Worm (Caenorhabditis elegans) whole organism, young adult: ENCODE results near the gene T11B7.1.

Source experiments
- B0035.1 ChIP-seq: sonication (generic microtip); optimal IDR thresholded peaks from 2 replicates; lab custom pipeline; 2016; ENCODE audit warnings: missing genetic modification characterization, mild to moderate bottlenecking, missing compliant biosample characterization, missing genotype, missing genetic modification reagents
- F22D6.2 ChIP-seq: sonication (generic microtip); optimal IDR thresholded peaks from 2 replicates; lab custom pipeline; 2016; ENCODE audit warnings: mild to moderate bottlenecking, missing genetic modification characterization, missing compliant biosample characterization
- F23B12.7 ChIP-seq: sonication (generic microtip); optimal IDR thresholded peaks from 2 replicates; lab custom pipeline; 2017; ENCODE audit warnings: missing genetic modification characterization, mild to moderate bottlenecking, missing compliant biosample characterization, antibody characterized with exemption, moderate library complexity; ENCODE audit not compliant: insufficient read depth
- F33H1.4 ChIP-seq: fragments of 200-800 bp; sonication (Bioruptor generic); IDR thresholded peaks from 2 replicates; pipeline ENCODE4 v1.3.6; 2022; ENCODE audit warnings: missing genetic modification reagents, missing genetic modification characterization, missing compliant biosample characterization
- F57A8.1 ChIP-seq: fragments of 200-800 bp; sonication (Bioruptor generic); optimal IDR thresholded peaks from 2 replicates; lab custom pipeline; 2018; ENCODE audit warnings: mild to moderate bottlenecking, missing genetic modification characterization, moderate library complexity, missing compliant biosample characterization
- T07F8.4 ChIP-seq: sonication (generic microtip); optimal IDR thresholded peaks from 2 replicates; lab custom pipeline; 2016; ENCODE audit warnings: mild to moderate bottlenecking, missing genetic modification characterization, moderate library complexity, missing compliant biosample characterization
- T26A5.8 ChIP-seq: sonication (generic microtip); optimal IDR thresholded peaks from 2 replicates; lab custom pipeline; 2016; ENCODE audit warnings: missing genetic modification characterization, missing compliant biosample characterization
- Y53G8AR.9 ChIP-seq: fragments of 200-800 bp; sonication (Bioruptor generic); conservative IDR thresholded peaks from 2 replicates; pipeline ENCODE4 v1.3.6; 2022; ENCODE audit warnings: missing genetic modification reagents, missing genetic modification characterization, missing compliant biosample characterization
- Y56A3A.18 ChIP-seq: fragments of 200-800 bp; sonication (Bioruptor generic); IDR thresholded peaks from 2 replicates; pipeline ENCODE4 v1.3.6; 2022; ENCODE audit warnings: missing genetic modification reagents, missing genetic modification characterization, missing compliant biosample characterization
- ama-1 ChIP-seq, 3 experiments: fragments of 150-350 bp in 1 of 3; sonication (generic microtip) in 2 of 3; optimal IDR thresholded peaks; 2 replicates each; lab custom pipeline; 2014 to 2018; ENCODE audit warnings: missing biosample characterization in 2 of 3, missing genetic modification characterization in 2 of 3, missing genetic modification reagents in 2 of 3
- aptf-2 ChIP-seq: fragments of 200-800 bp; sonication (Bioruptor generic); conservative IDR thresholded peaks from 2 replicates; pipeline ENCODE4 v1.3.6; 2022; ENCODE audit warnings: missing genetic modification reagents, missing genetic modification characterization, missing compliant biosample characterization
- aptf-3 ChIP-seq: fragments of 200-800 bp; sonication (Bioruptor generic); IDR thresholded peaks from 2 replicates; pipeline ENCODE4 v1.3.6; 2022; ENCODE audit warnings: missing genetic modification characterization, missing compliant biosample characterization
- atf-7 ChIP-seq: sonication (generic microtip); optimal IDR thresholded peaks from 2 replicates; lab custom pipeline; 2017; ENCODE audit warnings: mild to moderate bottlenecking, missing genetic modification characterization, missing compliant biosample characterization
- attf-5 ChIP-seq: fragments of 200-800 bp; sonication (Bioruptor generic); optimal IDR thresholded peaks from 2 replicates; lab custom pipeline; 2018; ENCODE audit warnings: mild to moderate bottlenecking, missing genetic modification characterization, missing compliant biosample characterization
- bed-1 ChIP-seq: fragments of 200-800 bp; sonication (Bioruptor generic); IDR thresholded peaks from 2 replicates; pipeline ENCODE4 v1.3.6; 2022; ENCODE audit warnings: missing genetic modification reagents, missing genetic modification characterization, missing compliant biosample characterization
- cebp-2 ChIP-seq: fragments of 200-800 bp; sonication (Bioruptor generic); IDR thresholded peaks from 2 replicates; pipeline ENCODE4 v1.3.6; 2022; ENCODE audit warnings: missing genetic modification characterization, missing compliant biosample characterization
- ceh-100 ChIP-seq: fragments of 200-800 bp; sonication (Bioruptor generic); IDR thresholded peaks from 2 replicates; pipeline ENCODE4 v1.3.6; 2022; ENCODE audit warnings: missing genetic modification reagents, missing genetic modification characterization, missing compliant biosample characterization
- ceh-79 ChIP-seq: sonication (generic microtip); optimal IDR thresholded peaks from 2 replicates; lab custom pipeline; 2017; ENCODE audit warnings: mild to moderate bottlenecking, missing genetic modification characterization, missing compliant biosample characterization
- dox-1 ChIP-seq: fragments of 200-800 bp; sonication (Bioruptor generic); IDR thresholded peaks from 2 replicates; pipeline ENCODE4 v1.3.6; 2022; ENCODE audit warnings: missing genetic modification reagents, missing genetic modification characterization, missing compliant biosample characterization
- egrh-3 ChIP-seq: fragments of 200-800 bp; sonication (Bioruptor generic); IDR thresholded peaks from 2 replicates; pipeline ENCODE4 v1.3.6; 2022; ENCODE audit warnings: missing genetic modification reagents, missing genetic modification characterization, missing compliant biosample characterization
- fkh-3 ChIP-seq: sonication (generic microtip); optimal IDR thresholded peaks from 2 replicates; lab custom pipeline; 2016; ENCODE audit warnings: mild to moderate bottlenecking, missing genetic modification characterization, missing compliant biosample characterization
- hlh-12 ChIP-seq: sonication (generic microtip); optimal IDR thresholded peaks from 2 replicates; lab custom pipeline; 2016; ENCODE audit warnings: missing genetic modification characterization, missing compliant biosample characterization
- hrde-1 ChIP-seq: sonication (generic microtip); optimal IDR thresholded peaks from 2 replicates; lab custom pipeline; 2016; ENCODE audit warnings: missing genetic modification characterization, mild to moderate bottlenecking, missing compliant biosample characterization, moderate library complexity, missing genotype, missing genetic modification reagents, borderline replicate concordance
- let-526 ChIP-seq: fragments of 200-800 bp; sonication (Bioruptor generic); IDR thresholded peaks from 2 replicates; pipeline ENCODE4 v1.3.6; 2022; ENCODE audit warnings: missing genetic modification reagents, missing genetic modification characterization, missing compliant biosample characterization
- let-607 ChIP-seq, 2 experiments: fragments of 200-800 bp in 1 of 2; sonication (Bioruptor generic) in 1 of 2; sonication (generic microtip) in 1 of 2; optimal IDR thresholded peaks; 2 replicates each; lab custom pipeline; 2016 to 2018; ENCODE audit warnings: mild to moderate bottlenecking in 2 of 2, missing compliant biosample characterization in 2 of 2, missing genetic modification characterization in 2 of 2, moderate library complexity in 2 of 2, missing genotype in 1 of 2
- lsy-27 ChIP-seq: sonication (generic microtip); optimal IDR thresholded peaks from 2 replicates; lab custom pipeline; 2017; ENCODE audit warnings: missing genetic modification characterization, mild to moderate bottlenecking, missing compliant biosample characterization, antibody characterized with exemption, missing genotype, borderline replicate concordance; ENCODE audit not compliant: insufficient read depth
- madf-10 ChIP-seq: sonication (generic microtip); optimal IDR thresholded peaks from 2 replicates; lab custom pipeline; 2016; ENCODE audit warnings: mild to moderate bottlenecking, missing genetic modification characterization, missing compliant biosample characterization
- madf-8 ChIP-seq: fragments of 200-800 bp; sonication (Bioruptor generic); conservative IDR thresholded peaks from 2 replicates; pipeline ENCODE4 v1.3.6; 2022; ENCODE audit warnings: missing genetic modification reagents, missing genetic modification characterization, missing compliant biosample characterization
- mel-28 ChIP-seq: sonication (generic microtip); optimal IDR thresholded peaks from 2 replicates; lab custom pipeline; 2016; ENCODE audit warnings: borderline replicate concordance, mild to moderate bottlenecking, missing genetic modification characterization, missing compliant biosample characterization
- mxl-1 ChIP-seq: sonication (generic microtip); optimal IDR thresholded peaks from 2 replicates; lab custom pipeline; 2016; ENCODE audit warnings: missing genetic modification characterization, missing compliant biosample characterization
- nhr-27 ChIP-seq: fragments of 200-800 bp; sonication (Bioruptor generic); optimal IDR thresholded peaks from 2 replicates; lab custom pipeline; 2018; ENCODE audit warnings: mild to moderate bottlenecking, missing genetic modification characterization, moderate library complexity, missing compliant biosample characterization
- pha-4 ChIP-seq: fragments of 150-350 bp; sonication (generic microtip); optimal IDR thresholded peaks from 2 replicates; lab custom pipeline; 2014; ENCODE audit warnings: missing biosample characterization, missing genetic modification reagents, missing genetic modification characterization
- rec-8 ChIP-seq, 2 experiments: sonication (generic microtip); optimal IDR thresholded peaks; 2 replicates each; lab custom pipeline; 2016; ENCODE audit warnings: mild to moderate bottlenecking in 2 of 2, missing genetic modification characterization in 2 of 2, missing genetic modification reagents in 2 of 2, missing genotype in 2 of 2, missing biosample characterization in 1 of 2, missing compliant biosample characterization in 1 of 2, moderate library complexity in 1 of 2
- somi-1 ChIP-seq: fragments of 200-800 bp; sonication (Bioruptor generic); optimal IDR thresholded peaks from 2 replicates; lab custom pipeline; 2018; ENCODE audit warnings: mild to moderate bottlenecking, missing genetic modification characterization, missing compliant biosample characterization
- unc-130 ChIP-seq: sonication (generic microtip); optimal IDR thresholded peaks from 2 replicates; lab custom pipeline; 2016; ENCODE audit warnings: missing genetic modification reagents, missing genetic modification characterization, missing compliant biosample characterization
- unc-62 ChIP-seq: fragments of 150-350 bp; optimal IDR thresholded peaks from 2 replicates; lab custom pipeline; 2014; ENCODE audit warnings: missing biosample characterization, missing genetic modification reagents, missing genetic modification characterization
- zim-3 ChIP-seq: sonication (generic microtip); optimal IDR thresholded peaks from 2 replicates; lab custom pipeline; 2017; ENCODE audit warnings: mild to moderate bottlenecking, missing genetic modification characterization, moderate library complexity, missing compliant biosample characterization
- ztf-18 ChIP-seq: sonication (generic microtip); optimal IDR thresholded peaks from 2 replicates; lab custom pipeline; 2016; ENCODE audit warnings: missing genotype, mild to moderate bottlenecking, missing genetic modification characterization, missing compliant biosample characterization
- ztf-26 ChIP-seq: sonication (generic microtip); optimal IDR thresholded peaks from 2 replicates; lab custom pipeline; 2017; ENCODE audit warnings: missing genetic modification characterization, missing compliant biosample characterization

Gene T11B7.1

ce11 chrIV:8815162-8815561 is 25.4 kb upstream of the T11B7.1 start (continued):
- TF ChIP-seq zim-3 (tag; lab: Kevin White, UChicago) (no peak), mxl-1 (no peak), mel-28 (no peak), Y56A3A.18 (GFP tag; lab: Robert Waterston, UW) (no peak), madf-10 (tag; lab: Kevin White, UChicago) (no peak)

DNA sequence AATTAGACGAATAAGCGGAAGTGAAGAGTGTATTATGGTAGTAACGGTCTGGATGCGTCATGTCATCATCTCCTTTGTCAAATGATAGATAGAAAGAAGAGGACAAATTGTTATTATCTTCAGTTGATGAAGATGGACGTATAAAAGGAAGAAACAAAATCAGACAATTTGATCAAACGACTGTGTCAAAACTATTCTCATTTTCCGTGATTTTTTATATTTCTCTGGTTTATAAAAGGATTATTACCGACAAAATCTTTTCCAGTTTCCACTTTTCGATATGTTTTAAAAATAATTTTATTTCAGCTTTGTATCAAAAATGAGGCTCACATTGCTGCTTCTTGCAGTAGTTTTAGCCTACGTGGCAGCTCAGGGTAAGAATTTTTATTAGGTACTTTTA is 24.5 kb upstream of the T11B7.1 start, which contains the start of gene grsp-2:
Gene grsp-2 (plus strand): TSS at position 301 of the 400 bp plus-strand sequence.
- TF ChIP-seq aptf-2: no peak
- no peak for TF ChIP-seq hlh-12 (tag; lab: Kevin White, UChicago)
- TF ChIP-seq let-526: no peak
- no peak for TF ChIP-seq cebp-2 (GFP tag; lab: Robert Waterston, UW)
- TF ChIP-seq pha-4: no peak
- no peak for TF ChIP-seq nhr-27 (tag; lab: Kevin White, UChicago)
- TF ChIP-seq unc-62 (GFP tag; lab: Kevin White, UChicago): no peak
- TF ChIP-seq ama-1 (optimal IDR thresholded peaks at IDR 0.05; lab: Kevin White, UChicago): no peak
- TF ChIP-seq ama-1 (GFP tag; optimal IDR thresholded peaks at IDR 0.05; lab: Kevin White, UChicago): no peak
- TF ChIP-seq Y53G8AR.9: no peak
- TF ChIP-seq T07F8.4: no peak
- no peak for TF ChIP-seq rec-8 (tag; optimal IDR thresholded peaks at IDR 0.05; lab: Kevin White, UChicago)
- no peak for TF ChIP-seq T26A5.8 (tag; lab: Kevin White, UChicago)
- TF ChIP-seq madf-8 (GFP tag; lab: Robert Waterston, UW): no peak
- no peak for TF ChIP-seq ceh-79 (tag; lab: Kevin White, UChicago)
- no peak for TF ChIP-seq aptf-3 (GFP tag; lab: Robert Waterston, UW)

DNA sequence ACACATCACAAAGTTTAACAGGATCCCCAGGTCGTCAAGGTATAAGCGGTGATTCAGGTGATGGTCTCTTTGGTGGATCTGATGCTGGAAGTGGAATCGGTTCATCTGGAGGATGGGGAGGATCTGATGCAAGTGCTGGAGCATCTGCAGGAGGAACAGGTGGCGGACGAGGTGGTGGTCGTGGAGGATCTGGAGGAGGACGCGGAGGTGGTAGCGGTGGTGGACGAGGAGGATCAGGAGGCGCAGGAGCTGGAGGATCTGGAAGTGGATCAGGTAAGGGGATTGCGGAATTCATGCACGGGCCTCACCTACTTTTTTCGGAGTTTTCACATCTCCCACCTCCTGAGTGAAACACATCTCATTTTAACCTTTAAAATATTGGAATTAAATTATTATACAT is 23.9 kb upstream of the T11B7.1 start:
- peak; percentile 86 for TF ChIP-seq egrh-3 (GFP tag; lab: Robert Waterston, UW)
- TF ChIP-seq let-607 (tag; optimal IDR thresholded peaks at IDR 0.05; lab: Kevin White, UChicago): no peak

ce11 chrIV:8817639-8818038 is 22.9 kb upstream of the T11B7.1 start, which contains the start of gene T28C6.10:
Gene T28C6.10 (plus strand): TSS chrIV:8817939.
- TF ChIP-seq ztf-26 (tag; lab: Kevin White, UChicago) (no peak), F57A8.1 (GFP tag; lab: Kevin White, UChicago) (no peak), F33H1.4 (GFP tag; lab: Robert Waterston, UW) (no peak), atf-7 (no peak), B0035.1 (tag; lab: Kevin White, UChicago) (no peak), attf-5 (GFP tag; lab: Kevin White, UChicago) (no peak), dox-1 (no peak), fkh-3 (tag; lab: Kevin White, UChicago) (no peak), ztf-18 (no peak), F23B12.7 (tag; lab: Kevin White, UChicago) (no peak), bed-1 (GFP tag; lab: Robert Waterston, UW) (no peak), unc-130 (GFP tag; lab: Kevin White, UChicago) (no peak), somi-1 (GFP tag; lab: Kevin White, UChicago) (no peak), lsy-27 (tag; lab: Kevin White, UChicago) (no peak), egrh-3 (GFP tag; lab: Robert Waterston, UW) (no peak), F22D6.2 (tag; lab: Kevin White, UChicago) (no peak), madf-8 (GFP tag; lab: Robert Waterston, UW) (no peak), ceh-100 (GFP tag; lab: Robert Waterston, UW) (no peak), hrde-1 (tag; lab: Kevin White, UChicago) (no peak), Y53G8AR.9 (no peak)
